Worm (Caenorhabditis elegans) whole organism, L4/young adult: ENCODE data around the gene F07C6.3.

ENCODE experiments used
- W03F9.2 ChIP-seq: fragments of 150-350 bp; optimal IDR thresholded peaks from 2 replicates; lab custom pipeline; 2014; ENCODE audit warnings: missing biosample characterization, missing genetic modification characterization
- dao-5 ChIP-seq: sonication (generic microtip); optimal IDR thresholded peaks from 2 replicates; lab custom pipeline; 2016; ENCODE audit warnings: missing genotype, missing genetic modification characterization, moderate library complexity, missing compliant biosample characterization
- him-1 ChIP-seq: sonication (generic microtip); optimal IDR thresholded peaks from 2 replicates; lab custom pipeline; 2016; ENCODE audit warnings: missing genotype, missing genetic modification reagents, missing genetic modification characterization, missing compliant biosample characterization

DNA sequence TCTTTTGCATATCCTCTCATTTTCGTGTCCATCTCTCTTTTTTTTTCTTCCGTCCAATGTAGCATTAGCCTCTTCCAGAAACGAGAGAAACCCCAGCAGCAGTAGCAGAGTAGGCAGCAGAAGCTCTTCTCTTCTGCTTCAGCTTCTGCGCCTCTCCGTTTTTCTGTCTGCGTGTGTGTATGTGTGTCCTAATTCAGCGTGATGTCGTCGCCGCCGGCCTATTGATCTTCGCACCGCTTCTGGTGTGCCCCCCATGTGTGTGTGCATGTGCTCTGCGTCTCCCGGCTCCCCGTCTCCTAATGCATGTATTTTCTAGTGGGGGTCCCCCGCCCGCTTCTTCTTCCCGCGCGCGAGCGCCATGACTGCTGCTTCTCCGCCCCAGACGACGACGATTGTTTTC, 17.6 kb upstream of the F07C6.3 start:
- TF ChIP-seq W03F9.2 (tag; lab: Kevin White, UChicago) (no peak), dao-5 (no peak), him-1 (tag; lab: Kevin White, UChicago) (peak; percentile 92)
